Worm (Caenorhabditis elegans): ENCODE results near the gene F56A8.4.
A peak's percentile ranks its signal among the peaks of the same experiment; 100 is the strongest.
"Not testable (repeated sequence)": the region's sequence is repeated elsewhere in the genome, so short reads cannot be mapped to it uniquely, and the experiment has no call there.

The F56A8.4 gene

DNA sequence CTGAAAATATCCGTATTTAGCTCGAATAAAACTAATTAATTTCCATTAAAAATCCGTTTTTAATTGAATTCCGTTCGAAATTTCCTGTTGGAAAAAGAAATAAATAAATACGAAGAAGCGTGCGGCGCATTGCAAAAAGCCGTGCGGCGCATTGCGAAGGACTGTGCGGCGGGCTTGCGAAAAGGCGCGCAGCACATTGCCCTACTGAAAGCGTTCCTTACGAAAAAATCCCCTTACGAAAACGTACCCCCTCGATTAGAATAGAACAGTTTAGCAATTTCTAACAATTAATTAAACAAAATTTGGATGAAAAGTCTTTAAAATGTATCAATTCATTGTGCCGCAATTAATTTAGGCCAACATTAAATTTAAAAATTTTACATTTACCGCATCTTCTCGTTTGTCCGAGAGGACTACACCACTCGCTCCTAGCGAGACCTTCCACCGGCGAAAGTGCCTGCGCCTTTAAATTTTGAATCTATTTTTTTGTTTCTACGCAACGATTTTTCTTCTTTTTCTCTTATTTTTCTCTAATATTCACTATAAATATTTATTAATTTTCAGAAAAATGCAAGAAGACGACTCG is 33.3 kb downstream of the F56A8.4 start, which contains the start of gene npp-18 (continued):
- TF ChIP-seq bed-2 (GFP tag; IDR thresholded peaks at IDR 0.05) (0 out of 2 replicates have a peak, but pooled peaks have one; percentile 20), Y53G8AR.9 (GFP tag; conservative IDR thresholded peaks at IDR 0.05) (peak; percentile 88), ztf-25 (GFP tag; IDR thresholded peaks at IDR 0.05) (peak; percentile 75; the same call in 1 of the 2 replicates), efl-1 (GFP tag; optimal IDR thresholded peaks at IDR 0.05) (peak; percentile 43), nfyb-1 (GFP tag; IDR thresholded peaks at IDR 0.05) (peak; percentile 82), egl-44 (GFP tag; IDR thresholded peaks at IDR 0.05) (0 out of 2 replicates have a peak, but pooled peaks have one; percentile 36), B0019.2 (GFP tag; conservative IDR thresholded peaks at IDR 0.05) (0 out of 2 replicates have a peak, but pooled peaks have one; percentile 35), dox-1 (GFP tag; IDR thresholded peaks at IDR 0.05) (peak; percentile 93), F33H1.4 (GFP tag; IDR thresholded peaks at IDR 0.05) (peak; percentile 86), pbrm-1 (GFP tag; IDR thresholded peaks at IDR 0.05) (peak; percentile 84), Y95B8A.8 (GFP tag; IDR thresholded peaks at IDR 0.05) (peak; percentile 82), rcor-1 (GFP tag; IDR thresholded peaks at IDR 0.05) (peak; percentile 48), C06A6.2 (GFP tag; conservative IDR thresholded peaks at IDR 0.05) (peak; percentile 99), madf-6 (GFP tag; IDR thresholded peaks at IDR 0.05) (peak; percentile 66), ceh-91 (GFP tag; IDR thresholded peaks at IDR 0.05) (peak; percentile 54; the same call in 1 of the 2 replicates), let-526 (GFP tag; IDR thresholded peaks at IDR 0.05) (0 out of 2 replicates have a peak, but pooled peaks have one; percentile 31), ceh-100 (GFP tag; IDR thresholded peaks at IDR 0.05) (peak; percentile 78), ceh-40 (GFP tag; IDR thresholded peaks at IDR 0.05) (0 out of 2 replicates have a peak, but pooled peaks have one; percentile 26), let-607 (tag; optimal IDR thresholded peaks at IDR 0.05) (peak in 1 of 2 experiments; percentile 10), ztf-28 (GFP tag; IDR thresholded peaks at IDR 0.05) (0 out of 2 replicates have a peak, but pooled peaks have one; percentile 35), mcd-1 (GFP tag; IDR thresholded peaks at IDR 0.05) (peak; percentile 84), snpc-4 (tag; optimal IDR thresholded peaks at IDR 0.05) (peak in 1 of 4 experiments; percentile 8)
- TF ChIP-seq snpc-4 (GFP tag; optimal IDR thresholded peaks at IDR 0.05), result not testable (repeated sequence)

DNA sequence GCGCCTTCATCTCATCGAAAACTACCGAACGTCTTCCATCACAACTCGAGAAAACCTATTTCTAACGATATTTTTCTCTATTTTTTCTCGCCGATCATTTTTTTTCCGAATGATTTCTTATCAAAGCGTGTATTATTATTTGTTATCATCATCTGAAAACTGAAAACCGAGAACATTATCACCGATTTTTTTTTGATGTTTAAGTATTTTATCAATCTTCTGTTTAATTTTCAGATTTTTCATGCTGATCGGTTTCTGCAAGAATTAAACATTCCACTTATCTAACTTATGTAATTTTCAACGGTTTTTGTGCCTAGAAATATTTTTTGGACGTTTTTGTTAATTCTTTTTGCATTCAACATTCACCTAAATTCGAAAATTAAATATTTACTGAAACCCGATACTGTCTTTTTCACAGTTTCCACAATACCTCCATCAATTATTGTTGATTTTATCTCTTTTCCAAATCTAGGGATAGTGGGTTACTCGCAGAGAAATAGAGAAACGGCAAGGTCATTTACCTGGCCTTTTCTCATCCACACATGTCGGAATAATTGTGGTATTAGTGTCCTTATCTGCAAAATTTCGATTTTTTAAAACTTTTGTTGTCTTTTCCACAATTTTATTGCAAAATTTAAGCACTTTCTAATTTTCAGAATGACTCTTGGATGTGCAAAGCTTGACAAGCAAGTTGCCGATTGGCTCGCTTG is 35.8 kb downstream of the F56A8.4 start, which contains the start of gene pgm-2:
TSS of gene pgm-2 (plus strand) at position 657 of the 710 bp plus-strand sequence.
- TF ChIP-seq snpc-3.4 (tag; optimal IDR thresholded peaks at IDR 0.05) (no peak), F22D6.2 (tag; optimal IDR thresholded peaks at IDR 0.05) (no peak), ceh-91 (GFP tag; IDR thresholded peaks at IDR 0.05) (no peak), Y53F4B.3 (GFP tag; IDR thresholded peaks at IDR 0.05) (no peak), tbp1 (GFP tag; optimal IDR thresholded peaks at IDR 0.05) (no peak), rcor-1 (GFP tag; IDR thresholded peaks at IDR 0.05) (no peak), F57A8.1 (GFP tag; optimal IDR thresholded peaks at IDR 0.05) (no peak), let-607 (tag; optimal IDR thresholded peaks at IDR 0.05) (no peak), dox-1 (GFP tag; IDR thresholded peaks at IDR 0.05) (no peak), egrh-3 (GFP tag; IDR thresholded peaks at IDR 0.05) (no peak), ztf-3 (GFP tag; optimal IDR thresholded peaks at IDR 0.05) (no peak), attf-6 (GFP tag; IDR thresholded peaks at IDR 0.05) (no peak), lsy-27 (tag; optimal IDR thresholded peaks at IDR 0.05; ENCODE audit: borderline replicate concordance, insufficient read depth) (no peak), ceh-27 (GFP tag; optimal IDR thresholded peaks at IDR 0.05) (no peak), Y95B8A.8 (GFP tag; IDR thresholded peaks at IDR 0.05) (no peak), egl-44 (GFP tag; IDR thresholded peaks at IDR 0.05) (no peak), akir-1 (GFP tag; optimal IDR thresholded peaks at IDR 0.05) (no peak), dpff-1 (tag; optimal IDR thresholded peaks at IDR 0.05) (peak; percentile 39), somi-1 (GFP tag; optimal IDR thresholded peaks at IDR 0.05) (no peak), ets-4 (GFP tag; optimal IDR thresholded peaks at IDR 0.05) (no peak), let-526 (GFP tag; IDR thresholded peaks at IDR 0.05) (no peak), snpc-1.3 (tag; optimal IDR thresholded peaks at IDR 0.05; ENCODE audit: insufficient read depth) (peak; percentile 7), pbrm-1 (GFP tag; IDR thresholded peaks at IDR 0.05) (no peak), Y53G8AR.9 (GFP tag; conservative IDR thresholded peaks at IDR 0.05) (no peak), ceh-58 (GFP tag; IDR thresholded peaks at IDR 0.05) (no peak), C17E4.6 (GFP tag; IDR thresholded peaks at IDR 0.05) (no peak), hmg-20 (GFP tag; IDR thresholded peaks at IDR 0.05) (no peak), gei-17 (GFP tag; optimal IDR thresholded peaks at IDR 0.05) (no peak), hlh-12 (tag; optimal IDR thresholded peaks at IDR 0.05) (no peak), madf-6 (GFP tag; IDR thresholded peaks at IDR 0.05) (no peak)
